Fruit fly (Drosophila melanogaster): ENCODE data around the gene thw.

Gene thw

DNA sequence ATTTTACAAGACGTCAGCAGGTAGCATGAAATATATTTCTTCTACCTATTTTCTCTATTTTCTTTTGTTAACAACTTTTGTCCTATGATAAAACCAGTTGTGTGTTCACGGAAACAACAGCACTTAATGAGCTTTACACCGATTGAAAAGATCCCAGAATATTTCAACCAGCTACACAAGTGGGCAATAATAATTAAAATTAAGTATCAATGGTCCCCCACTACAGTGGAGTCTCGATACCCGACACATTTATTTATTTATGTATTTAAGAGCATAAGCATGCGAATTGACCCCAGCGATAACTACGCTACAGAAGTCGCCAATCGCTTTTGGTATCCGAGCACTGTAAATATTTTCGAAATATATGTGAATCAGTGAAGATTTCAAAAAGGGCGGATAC is 35.5 kb upstream of the thw start:
- TF ChIP-seq Awh (GFP tag; IDR thresholded peaks at IDR 0.05) (peak; percentile 54; the same call in 1 of the 2 replicates), otp (GFP tag; IDR thresholded peaks at IDR 0.05) (no peak)

DNA sequence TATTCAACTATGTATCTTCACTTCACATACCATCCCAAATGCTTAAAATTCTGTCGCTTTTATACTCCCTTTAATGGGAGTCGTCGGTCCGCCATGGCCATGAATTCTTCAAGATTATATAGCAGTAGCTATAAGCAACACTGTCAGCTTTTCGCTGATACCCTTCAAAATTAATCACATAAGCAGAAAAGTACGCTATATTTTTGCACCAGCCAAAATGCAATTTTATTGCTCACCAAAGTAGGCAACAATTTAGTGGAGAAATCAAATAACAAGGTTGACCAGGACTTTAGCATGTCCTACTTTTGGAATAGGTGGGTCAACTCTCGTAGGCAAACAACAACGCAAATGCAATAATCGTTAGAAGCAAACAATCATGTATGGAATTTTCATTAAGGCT is 24.4 kb upstream of the thw start:
- no peak for TF ChIP-seq gsb-n (tag; optimal IDR thresholded peaks at IDR 0.05)
- TF ChIP-seq crol (GFP tag; IDR thresholded peaks at IDR 0.05): no peak
- peak; percentile 74 for TF ChIP-seq ftz-f1 (GFP tag; optimal IDR thresholded peaks at IDR 0.05)

DNA sequence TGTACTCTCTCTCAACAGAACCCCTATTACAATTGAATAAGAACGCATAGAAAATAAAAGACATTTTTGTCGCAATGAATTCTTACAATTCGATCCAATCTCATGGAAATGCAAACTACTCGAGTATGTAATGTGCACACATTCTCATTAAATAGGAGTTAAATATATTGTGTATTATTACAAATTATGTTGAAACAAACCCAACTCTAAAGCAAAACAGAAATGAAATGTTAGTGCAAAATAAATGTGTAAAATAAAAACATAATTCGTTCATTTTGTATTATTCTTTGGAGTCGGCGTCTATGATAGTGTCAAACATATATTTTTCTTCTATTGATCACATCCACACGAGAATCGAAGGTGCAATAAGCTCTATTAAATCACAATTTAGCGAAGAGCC is 23.5 kb upstream of the thw start, which contains the start of gene CG14609:
Gene CG14609, plus strand, starts transcription at position 301 of the 400 bp plus-strand sequence.
- TF ChIP-seq CG1792 (GFP tag; optimal IDR thresholded peaks at IDR 0.05): no peak
- TF ChIP-seq onecut (GFP tag; IDR thresholded peaks at IDR 0.05): no peak
- TF ChIP-seq CG13624 (GFP tag; optimal IDR thresholded peaks at IDR 0.05): no peak
- TF ChIP-seq dmrt11E (tag; optimal IDR thresholded peaks at IDR 0.05): no peak
- no peak for TF ChIP-seq bsh (GFP tag; optimal IDR thresholded peaks at IDR 0.05)
- TF ChIP-seq CHES-1-like (GFP tag; optimal IDR thresholded peaks at IDR 0.05): no peak
- no peak for TF ChIP-seq lola (GFP tag; optimal IDR thresholded peaks at IDR 0.05)
- no peak for TF ChIP-seq cad (GFP tag; optimal IDR thresholded peaks at IDR 0.05)

DNA sequence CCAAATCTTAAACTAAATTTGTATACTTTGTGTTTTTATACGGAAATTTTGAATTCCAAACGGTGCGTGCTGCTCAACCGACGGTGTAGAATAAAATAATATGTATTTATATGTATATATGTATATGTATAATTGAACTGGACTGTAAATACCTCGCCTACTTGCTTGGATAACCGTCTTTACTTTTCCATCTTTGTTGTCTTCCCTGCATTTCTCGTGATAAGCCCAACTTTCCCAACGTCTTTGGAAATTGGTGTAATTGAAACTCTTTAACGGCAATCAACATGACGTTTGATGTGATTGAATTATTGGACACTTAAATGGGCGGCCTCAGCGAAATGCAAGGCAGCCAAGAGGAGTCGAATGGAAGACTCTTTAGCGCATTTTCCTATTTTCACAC is 15.9 kb upstream of the thw start, which contains the start of gene CG1288:
Gene CG1288, minus strand, starts transcription at position 101 of the 400 bp plus-strand sequence.
- TF ChIP-seq tgo (GFP tag; IDR thresholded peaks at IDR 0.05) (no peak), CG2129 (GFP tag; IDR thresholded peaks at IDR 0.05; ENCODE audit: partially characterized antibody) (no peak), Sox100B (GFP tag; optimal IDR thresholded peaks at IDR 0.05) (no peak), CG2199 (GFP tag; IDR thresholded peaks at IDR 0.05) (no peak), CG12391 (tag; optimal IDR thresholded peaks at IDR 0.05) (no peak), sens-2 (GFP tag; IDR thresholded peaks at IDR 0.05) (no peak), NfI (GFP tag; optimal IDR thresholded peaks at IDR 0.05) (no peak), Pdp1 (GFP tag; optimal IDR thresholded peaks at IDR 0.05) (no peak), ato (GFP tag; IDR thresholded peaks at IDR 0.05; ENCODE audit: partially characterized antibody) (no peak), fd102C (GFP tag; optimal IDR thresholded peaks at IDR 0.05) (no peak), sd (tag; optimal IDR thresholded peaks at IDR 0.05) (no peak), CG10147 (GFP tag; optimal IDR thresholded peaks at IDR 0.05) (no peak), Oli (tag; optimal IDR thresholded peaks at IDR 0.05) (no peak), CG6813 (GFP tag; optimal IDR thresholded peaks at IDR 0.05) (no peak), insv (GFP tag; optimal IDR thresholded peaks at IDR 0.05) (no peak), z (GFP tag; IDR thresholded peaks at IDR 0.05) (no peak), pho (GFP tag; optimal IDR thresholded peaks at IDR 0.05) (no peak)

DNA sequence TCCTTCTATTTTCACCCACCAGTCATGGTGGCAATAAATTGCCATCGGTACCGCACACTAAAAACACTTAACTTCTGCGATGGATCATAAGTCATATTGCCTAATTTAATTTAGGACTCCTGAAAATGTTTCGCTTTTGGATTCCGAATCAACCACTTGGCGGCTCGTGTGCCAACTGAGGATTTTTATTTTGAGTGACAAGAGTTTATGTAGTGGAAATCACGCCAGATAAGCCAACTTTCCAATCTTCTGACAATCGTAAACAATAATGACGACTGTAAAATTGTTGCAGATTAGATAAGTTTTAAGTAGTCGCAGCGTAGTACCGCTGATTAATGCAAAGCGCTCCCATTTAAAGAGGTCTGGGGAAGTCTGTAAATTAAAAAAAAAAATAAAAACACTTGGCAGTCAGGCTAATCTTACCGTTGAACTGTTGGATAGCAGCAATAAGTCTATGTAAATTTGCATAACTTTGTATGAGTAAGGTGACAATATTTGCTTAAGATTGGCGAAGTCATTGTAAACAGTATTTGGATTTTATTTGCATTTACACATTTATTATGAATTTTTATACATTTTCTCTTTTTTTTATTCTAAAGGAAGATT is 7.2 kb upstream of the thw start, which contains the start of gene CG14606:
Gene CG14606, minus strand, starts transcription at position 160 of the 606 bp plus-strand sequence.
- TF ChIP-seq Ssrp (tag; optimal IDR thresholded peaks at IDR 0.05): no peak
- TF ChIP-seq HmgD (GFP tag; optimal IDR thresholded peaks at IDR 0.05): no peak
- TF ChIP-seq Atf-2 (GFP tag; optimal IDR thresholded peaks at IDR 0.05): no peak
- TF ChIP-seq az2 (GFP tag; optimal IDR thresholded peaks at IDR 0.05): no peak
- no peak for TF ChIP-seq CG12942 (GFP tag; optimal IDR thresholded peaks at IDR 0.05)
- no peak for TF ChIP-seq Doc3 (GFP tag; IDR thresholded peaks at IDR 0.05; ENCODE audit: partially characterized antibody)
- TF ChIP-seq CG9817 (tag; optimal IDR thresholded peaks at IDR 0.05): peak; percentile 18
- TF ChIP-seq CG6854 (GFP tag; optimal IDR thresholded peaks at IDR 0.05): no peak
- no peak for TF ChIP-seq CG15073 (GFP tag; optimal IDR thresholded peaks at IDR 0.05)
- no peak for TF ChIP-seq HLHmδ (GFP tag; optimal IDR thresholded peaks at IDR 0.05)
- no peak for TF ChIP-seq zfh2 (GFP tag; optimal IDR thresholded peaks at IDR 0.05)
- no peak for TF ChIP-seq dm (GFP tag; optimal IDR thresholded peaks at IDR 0.05)
- TF ChIP-seq unc-4 (GFP tag; IDR thresholded peaks at IDR 0.05; ENCODE audit: partially characterized antibody): no peak
- TF ChIP-seq hb (GFP tag; IDR thresholded peaks at IDR 0.05; ENCODE audit: partially characterized antibody): no peak
- no peak for TF ChIP-seq eve (GFP tag; optimal IDR thresholded peaks at IDR 0.05)
